Worm (Caenorhabditis elegans): ENCODE data around the gene C18B2.2.
A peak's percentile ranks its signal among the peaks of the same experiment; 100 is the strongest.

C18B2.2 gene

DNA sequence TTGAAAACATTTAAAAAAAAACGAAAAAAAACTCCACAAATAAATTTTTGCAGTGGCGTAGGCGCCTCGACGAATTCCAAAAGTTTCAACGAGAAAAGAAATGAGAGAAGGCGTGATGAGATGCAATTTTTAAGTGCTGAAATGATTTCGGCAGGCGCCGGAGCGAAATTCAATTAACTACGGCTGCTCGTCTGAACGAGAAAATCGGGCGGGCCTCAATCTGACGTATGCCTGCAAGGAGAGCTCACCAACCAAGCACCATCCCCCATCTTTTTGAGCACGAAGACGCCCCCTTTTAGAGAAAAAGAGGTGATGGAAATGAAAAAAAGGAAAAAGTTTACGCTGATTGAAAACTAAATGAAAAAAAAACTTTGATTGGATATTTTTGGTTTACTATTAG lies 11.5 kb downstream of the C18B2.2 start:
- TF ChIP-seq egl-18 (GFP tag; IDR thresholded peaks at IDR 0.05) (no peak), nfyb-1 (GFP tag; IDR thresholded peaks at IDR 0.05) (0 out of 2 replicates have a peak, but pooled peaks have one; percentile 19)

DNA sequence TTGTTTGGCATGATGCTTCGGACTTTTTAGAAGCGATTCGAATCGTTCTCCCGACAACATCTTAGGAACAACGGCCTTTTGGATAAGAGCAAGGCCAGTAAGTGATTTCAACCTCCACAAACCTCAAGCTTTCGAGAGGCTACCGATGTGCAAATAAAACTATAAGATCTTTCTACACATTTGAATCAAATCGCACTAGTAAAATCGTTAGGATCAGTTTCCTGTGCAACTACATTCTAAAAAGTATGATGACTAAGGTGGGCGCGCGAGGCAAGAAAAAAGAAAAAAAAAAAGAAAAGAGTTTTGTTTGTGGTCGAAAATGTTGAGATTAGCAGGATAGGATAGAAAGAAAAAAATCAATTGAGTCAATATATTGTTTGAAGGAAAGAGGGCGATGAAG lies 21.5 kb downstream of the C18B2.2 start, which contains the start of gene tmem-24:
Gene tmem-24 (minus strand): TSS at position 101 of the 400 bp plus-strand sequence.
- TF ChIP-seq madf-10 (tag; optimal IDR thresholded peaks at IDR 0.05): no peak
- no peak for TF ChIP-seq C06A6.2 (GFP tag; conservative IDR thresholded peaks at IDR 0.05)
- TF ChIP-seq aptf-2 (GFP tag; conservative IDR thresholded peaks at IDR 0.05): no peak
- no peak for TF ChIP-seq F33H1.4 (GFP tag; IDR thresholded peaks at IDR 0.05)
- no peak for TF ChIP-seq bed-1 (GFP tag; IDR thresholded peaks at IDR 0.05)
- no peak for TF ChIP-seq cebp-2 (GFP tag; IDR thresholded peaks at IDR 0.05)
- no peak for TF ChIP-seq aptf-3 (GFP tag; IDR thresholded peaks at IDR 0.05)
- no peak for TF ChIP-seq lsy-27 (tag; optimal IDR thresholded peaks at IDR 0.05; ENCODE audit: borderline replicate concordance, insufficient read depth)
- no peak for TF ChIP-seq ZK185.1 (tag; optimal IDR thresholded peaks at IDR 0.05; ENCODE audit: poor library complexity, severe bottlenecking)
- TF ChIP-seq egl-18 (GFP tag; IDR thresholded peaks at IDR 0.05): no peak
- TF ChIP-seq ceh-91 (GFP tag; IDR thresholded peaks at IDR 0.05): no peak
- TF ChIP-seq Y67H2A.10 (GFP tag; conservative IDR thresholded peaks at IDR 0.05): no peak

DNA sequence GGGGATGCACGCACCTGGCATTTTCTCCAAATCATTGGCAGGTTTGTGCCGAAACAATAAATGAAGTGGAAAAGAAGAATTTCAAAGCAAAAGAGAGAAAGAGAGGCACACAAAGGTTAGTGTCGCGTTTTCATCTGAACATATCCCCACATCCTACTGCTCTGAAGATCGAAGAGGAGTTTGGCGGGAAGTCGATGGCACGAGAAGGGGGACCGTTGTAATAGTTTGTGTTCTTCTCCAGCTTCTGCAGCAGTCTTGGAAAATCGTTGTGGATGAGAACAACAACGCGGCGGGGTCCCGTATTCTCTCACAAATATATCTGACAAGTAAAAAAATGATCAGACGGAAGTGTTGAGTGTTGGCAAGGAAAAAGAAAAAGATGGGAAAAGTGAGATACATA lies 22.7 kb downstream of the C18B2.2 start:
- no peak for TF ChIP-seq attf-3 (GFP tag; conservative IDR thresholded peaks at IDR 0.05)
- 0 out of 2 replicates have a peak, but pooled peaks have one; percentile 20 for TF ChIP-seq K11D2.4 (GFP tag; IDR thresholded peaks at IDR 0.05)
- 0 out of 2 replicates have a peak, but pooled peaks have one; percentile 39 for TF ChIP-seq hsf-1 (GFP tag; IDR thresholded peaks at IDR 0.05)
- no peak for TF ChIP-seq aptf-3 (GFP tag; IDR thresholded peaks at IDR 0.05)

DNA sequence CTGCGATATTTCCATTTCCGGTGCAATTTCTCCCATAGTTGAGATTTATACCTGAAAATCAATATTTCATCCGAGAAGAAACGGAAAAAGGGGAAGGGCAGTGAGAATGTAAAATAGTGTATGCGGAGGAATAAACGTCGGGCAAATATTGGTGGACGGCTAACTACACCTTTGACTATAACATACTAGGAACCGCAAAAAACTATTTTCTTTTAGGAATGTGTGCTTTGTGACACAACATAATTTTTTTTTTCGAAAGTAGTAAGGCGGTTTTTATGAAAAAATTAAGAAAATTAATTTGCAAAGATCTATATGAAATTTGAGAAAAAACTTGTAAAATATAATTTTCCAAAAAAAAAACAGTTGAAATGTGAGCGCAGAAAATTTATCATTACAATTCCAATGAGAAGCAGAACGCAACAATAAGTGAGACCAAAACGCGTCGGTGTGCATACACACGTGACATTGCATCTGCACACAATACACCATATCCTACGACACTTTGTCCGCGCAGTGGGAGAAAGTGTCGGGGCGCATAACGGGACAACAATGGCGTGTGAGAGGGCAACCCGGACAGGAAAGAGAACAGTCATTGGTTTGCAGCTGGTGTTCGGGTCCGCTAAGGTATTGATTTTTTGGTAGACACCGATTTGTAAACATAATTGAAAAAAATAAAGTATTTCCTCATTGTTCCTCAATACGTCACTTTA lies 27.0 kb downstream of the C18B2.2 start, which contains the start of the genes sax-1 and R11G1.2:
Gene sax-1 (minus strand): TSS at position 51 of the 710 bp plus-strand sequence.
Gene R11G1.2 (plus strand): TSS at position 515 of the 710 bp plus-strand sequence.
- TF ChIP-seq Y53F4B.3 (GFP tag; IDR thresholded peaks at IDR 0.05) (no peak), ztf-6 (GFP tag; IDR thresholded peaks at IDR 0.05) (no peak), repo-1 (tag; optimal IDR thresholded peaks at IDR 0.05) (no peak), lin-40 (tag; optimal IDR thresholded peaks at IDR 0.05) (peak; percentile 39), dox-1 (GFP tag; IDR thresholded peaks at IDR 0.05) (0 out of 2 replicates have a peak, but pooled peaks have one; percentile 20), unc-130 (GFP tag; optimal IDR thresholded peaks at IDR 0.05) (no peak), C06A6.2 (GFP tag; conservative IDR thresholded peaks at IDR 0.05) (no peak), unc-62 (GFP tag; optimal IDR thresholded peaks at IDR 0.05) (no peak), sptf-2 (GFP tag; optimal IDR thresholded peaks at IDR 0.05) (no peak), pbrm-1 (GFP tag; IDR thresholded peaks at IDR 0.05) (no peak), cebp-2 (GFP tag; IDR thresholded peaks at IDR 0.05) (no peak), lin-54 (GFP tag; optimal IDR thresholded peaks at IDR 0.05) (no peak), nhr-80 (tag; optimal IDR thresholded peaks at IDR 0.05) (peak; percentile 42), let-607 (tag; optimal IDR thresholded peaks at IDR 0.05) (peak in 1 of 2 experiments; percentile 3), rpc-1 (optimal IDR thresholded peaks at IDR 0.05) (no peak), rpc-1 (tag; optimal IDR thresholded peaks at IDR 0.05) (no peak), attf-3 (GFP tag; conservative IDR thresholded peaks at IDR 0.05) (no peak), ztf-25 (GFP tag; IDR thresholded peaks at IDR 0.05) (no peak), ztf-3 (GFP tag; optimal IDR thresholded peaks at IDR 0.05) (no peak), ets-4 (GFP tag; optimal IDR thresholded peaks at IDR 0.05) (no peak), D2030.7 (GFP tag; IDR thresholded peaks at IDR 0.05) (no peak), lsy-27 (tag; optimal IDR thresholded peaks at IDR 0.05; ENCODE audit: borderline replicate concordance, insufficient read depth) (no peak)

Measured in whole organism, young adult.